Fruit fly (Drosophila melanogaster) whole organism, embryonic: ENCODE results near the gene CG43147.

Source experiments
- Atf-2 ChIP-seq: fragments of 200-800 bp; sonication (Bioruptor generic); optimal IDR thresholded peaks from 2 replicates; lab custom pipeline; 2016; ENCODE audit warnings: missing biosample characterization, missing genetic modification characterization
- Bgb ChIP-seq: fragments of 200-800 bp; sonication (Bioruptor generic); IDR thresholded peaks from 2 replicates; pipeline ENCODE4 v1.3.6; 2022; ENCODE audit warnings: missing biosample characterization, missing genetic modification characterization; ENCODE audit not compliant: partially characterized antibody
- Blimp-1 ChIP-seq: fragments of 200-800 bp; sonication (Bioruptor generic); optimal IDR thresholded peaks from 3 replicates; lab custom pipeline; 2018; ENCODE audit warnings: missing biosample characterization, missing genetic modification characterization, mild to moderate bottlenecking, moderate library complexity, missing genetic modification reagents
- CG11696 ChIP-seq: fragments of 200-800 bp; sonication (Bioruptor generic); IDR thresholded peaks from 2 replicates; pipeline ENCODE4 v1.3.6; 2022; ENCODE audit warnings: missing biosample characterization, missing genetic modification characterization
- CG12104 ChIP-seq: fragments of 200-800 bp; sonication (Bioruptor generic); optimal IDR thresholded peaks from 3 replicates; lab custom pipeline; 2016; ENCODE audit warnings: missing biosample characterization, missing genetic modification characterization
- CG14667 ChIP-seq: fragments of 200-800 bp; sonication (Bioruptor generic); IDR thresholded peaks from 2 replicates; pipeline ENCODE4 v1.3.6; 2022; ENCODE audit warnings: missing biosample characterization, missing genetic modification characterization
- CG15269 ChIP-seq: fragments of 200-800 bp; sonication (Bioruptor generic); optimal IDR thresholded peaks from 2 replicates; lab custom pipeline; 2018; ENCODE audit warnings: missing biosample characterization, mild to moderate bottlenecking, missing genetic modification characterization, moderate library complexity
- CG17328 ChIP-seq: fragments of 200-800 bp; sonication (Bioruptor generic); IDR thresholded peaks from 2 replicates; pipeline ENCODE4 v1.3.6; 2022; ENCODE audit warnings: missing biosample characterization, missing genetic modification characterization
- CG17361 ChIP-seq: fragments of 200-800 bp; sonication (Bioruptor generic); IDR thresholded peaks from 3 replicates; pipeline ENCODE4 v1.3.6; 2022; ENCODE audit warnings: missing biosample characterization, missing genetic modification characterization
- CG1792 ChIP-seq: fragments of 200-800 bp; sonication (Bioruptor generic); optimal IDR thresholded peaks from 2 replicates; lab custom pipeline; 2016; ENCODE audit warnings: missing biosample characterization, missing genetic modification characterization
- CG18476 ChIP-seq: fragments of 200-800 bp; sonication (Bioruptor generic); optimal IDR thresholded peaks from 2 replicates; lab custom pipeline; 2016; ENCODE audit warnings: missing biosample characterization, mild to moderate bottlenecking, missing genetic modification characterization
- CG2875 ChIP-seq: fragments of 200-800 bp; sonication (Bioruptor generic); optimal IDR thresholded peaks from 2 replicates; lab custom pipeline; 2017; ENCODE audit warnings: missing biosample characterization, mild to moderate bottlenecking, missing genetic modification characterization, missing genetic modification reagents
- CG31441 ChIP-seq: fragments of 200-800 bp; sonication (Bioruptor generic); IDR thresholded peaks from 2 replicates; pipeline ENCODE4 v1.3.6; 2022; ENCODE audit warnings: missing biosample characterization, missing genetic modification characterization
- CG32532 ChIP-seq: fragments of 200-800 bp; sonication (Bioruptor generic); IDR thresholded peaks from 2 replicates; pipeline ENCODE4 v1.3.6; 2022; ENCODE audit warnings: missing biosample characterization, missing genetic modification characterization
- CG4404 ChIP-seq: fragments of 200-800 bp; sonication (Bioruptor generic); IDR thresholded peaks from 2 replicates; pipeline ENCODE4 v1.3.6; 2022; ENCODE audit warnings: missing biosample characterization, missing genetic modification characterization
- CG7372 ChIP-seq: fragments of 200-800 bp; sonication (Bioruptor generic); IDR thresholded peaks from 2 replicates; pipeline ENCODE4 v1.3.6; 2022; ENCODE audit warnings: missing biosample characterization, missing genetic modification characterization
- CG8089 ChIP-seq: fragments of 200-800 bp; sonication (Bioruptor generic); optimal IDR thresholded peaks from 3 replicates; lab custom pipeline; 2016; ENCODE audit warnings: missing biosample characterization, missing genetic modification characterization
- CG8765 ChIP-seq: fragments of 200-800 bp; sonication (Bioruptor generic); IDR thresholded peaks from 2 replicates; pipeline ENCODE4 v1.3.6; 2022; ENCODE audit warnings: missing biosample characterization, missing genetic modification characterization
- CG9932 ChIP-seq: fragments of 200-800 bp; sonication (Bioruptor generic); IDR thresholded peaks from 2 replicates; pipeline ENCODE4 v1.3.6; 2022; ENCODE audit warnings: missing biosample characterization, missing genetic modification characterization
- Camta ChIP-seq: fragments of 200-800 bp; sonication (Bioruptor generic); optimal IDR thresholded peaks from 2 replicates; lab custom pipeline; 2016; ENCODE audit warnings: missing biosample characterization, missing genetic modification characterization
- CkIIα-i1 ChIP-seq: fragments of 200-800 bp; sonication (Bioruptor generic); IDR thresholded peaks from 2 replicates; pipeline ENCODE4 v1.3.6; 2022; ENCODE audit warnings: missing biosample characterization, missing genetic modification characterization
- Dbx ChIP-seq: fragments of 200-800 bp; sonication (Bioruptor generic); IDR thresholded peaks from 3 replicates; pipeline ENCODE4 v1.3.6; 2022; ENCODE audit warnings: missing biosample characterization, missing genetic modification characterization
- Fer1 ChIP-seq: fragments of 200-800 bp; sonication (Bioruptor generic); optimal IDR thresholded peaks from 2 replicates; lab custom pipeline; 2017; ENCODE audit warnings: missing biosample characterization, mild to moderate bottlenecking, missing genetic modification characterization
- Hand ChIP-seq: fragments of 200-800 bp; sonication (Bioruptor generic); optimal IDR thresholded peaks from 2 replicates; lab custom pipeline; 2017; ENCODE audit warnings: mild to moderate bottlenecking, missing biosample characterization, missing genetic modification reagents, missing genetic modification characterization
- HmgZ ChIP-seq: fragments of 200-800 bp; sonication (Bioruptor generic); optimal IDR thresholded peaks from 2 replicates; lab custom pipeline; 2018; ENCODE audit warnings: missing biosample characterization, mild to moderate bottlenecking, missing genetic modification characterization
- Hmx ChIP-seq: fragments of 200-800 bp; sonication (Bioruptor generic); optimal IDR thresholded peaks from 2 replicates; lab custom pipeline; 2016; ENCODE audit warnings: missing biosample characterization, missing genetic modification characterization
- Hr78 ChIP-seq, 2 experiments: fragments of 200-800 bp in 1 of 2; fragments of >200 bp in 1 of 2; sonication (Bioruptor generic) in 1 of 2; optimal IDR thresholded peaks; 2 replicates each; lab custom pipeline; 2017 to 2019; ENCODE audit warnings: missing biosample characterization in 2 of 2, missing genetic modification characterization in 2 of 2, mild to moderate bottlenecking in 1 of 2, moderate library complexity in 1 of 2
- Hsf ChIP-seq: fragments of 200-800 bp; sonication (Bioruptor generic); optimal IDR thresholded peaks from 3 replicates; lab custom pipeline; 2016; ENCODE audit warnings: missing biosample characterization, missing genetic modification characterization
- Oli ChIP-seq: fragments of 200-800 bp; sonication (Bioruptor generic); optimal IDR thresholded peaks from 2 replicates; lab custom pipeline; 2018; ENCODE audit warnings: missing biosample characterization, mild to moderate bottlenecking, missing genetic modification characterization, moderate library complexity
- Side ChIP-seq: fragments of 200-800 bp; sonication (Bioruptor generic); optimal IDR thresholded peaks from 2 replicates; lab custom pipeline; 2016; ENCODE audit warnings: missing biosample characterization, missing genetic modification characterization
- Sry-δ ChIP-seq: fragments of 200-800 bp; sonication (Bioruptor generic); optimal IDR thresholded peaks from 2 replicates; lab custom pipeline; 2016; ENCODE audit warnings: missing biosample characterization, missing genetic modification characterization
- Taf1 ChIP-seq: fragments of 200-800 bp; sonication (Bioruptor generic); IDR thresholded peaks from 2 replicates; pipeline ENCODE4 v1.3.6; 2022; ENCODE audit warnings: missing biosample characterization, missing genetic modification characterization
- Vsx1 ChIP-seq: fragments of 200-800 bp; sonication (Bioruptor generic); optimal IDR thresholded peaks from 2 replicates; lab custom pipeline; 2017; ENCODE audit warnings: missing biosample characterization, mild to moderate bottlenecking, missing genetic modification characterization, missing genetic modification reagents
- ap ChIP-seq: fragments of 200-800 bp; sonication (Bioruptor generic); IDR thresholded peaks from 2 replicates; pipeline ENCODE4 v1.3.6; 2022; ENCODE audit warnings: missing biosample characterization, missing genetic modification characterization
- ci ChIP-seq: fragments of 200-800 bp; sonication (Bioruptor generic); IDR thresholded peaks from 3 replicates; pipeline ENCODE4 v1.3.6; 2022; ENCODE audit warnings: missing biosample characterization, missing genetic modification characterization
- eyg ChIP-seq: fragments of 200-800 bp; sonication (Bioruptor generic); optimal IDR thresholded peaks from 3 replicates; lab custom pipeline; 2016; ENCODE audit warnings: missing biosample characterization, missing genetic modification characterization
- insv ChIP-seq, 2 experiments: fragments of 200-800 bp; sonication (Bioruptor generic); optimal IDR thresholded peaks; 3 replicates each; lab custom pipeline; 2016 to 2018; ENCODE audit warnings: missing biosample characterization in 2 of 2, missing genetic modification characterization in 2 of 2
- lbe ChIP-seq: fragments of 200-800 bp; sonication (Bioruptor generic); optimal IDR thresholded peaks from 2 replicates; lab custom pipeline; 2016; ENCODE audit warnings: missing biosample characterization, mild to moderate bottlenecking, missing genetic modification characterization
- lmd ChIP-seq: fragments of 200-800 bp; sonication (Bioruptor generic); IDR thresholded peaks from 2 replicates; pipeline ENCODE4 v1.3.6; 2022; ENCODE audit warnings: missing biosample characterization, missing genetic modification characterization
- nerfin-2 ChIP-seq: fragments of 200-800 bp; sonication (Bioruptor generic); IDR thresholded peaks from 2 replicates; pipeline ENCODE4 v1.3.6; 2022; ENCODE audit warnings: missing biosample characterization, missing genetic modification characterization; ENCODE audit not compliant: partially characterized antibody
- org-1 ChIP-seq: fragments of 200-800 bp; sonication (Bioruptor generic); optimal IDR thresholded peaks from 2 replicates; lab custom pipeline; 2017; ENCODE audit warnings: missing biosample characterization, missing genetic modification characterization
- prd ChIP-seq, 3 experiments: fragments of >200 bp in 2 of 3; fragments of 200-800 bp in 1 of 3; sonication (Bioruptor generic) in 1 of 3; optimal IDR thresholded peaks in 2 of 3; IDR thresholded peaks in 1 of 3; 2 replicates in 2 of 3; 3 replicates in 1 of 3; pipeline versions ENCODE4 v1.3.6 to Lab custom; 2017 to 2022; ENCODE audit warnings: missing biosample characterization in 1 of 3, missing genetic modification characterization in 1 of 3
- pros ChIP-seq: fragments of 200-800 bp; sonication (Bioruptor generic); optimal IDR thresholded peaks from 3 replicates; lab custom pipeline; 2019; ENCODE audit warnings: missing biosample characterization, mild to moderate bottlenecking, missing genetic modification characterization, moderate library complexity
- ro ChIP-seq: fragments of 200-800 bp; sonication (Bioruptor generic); IDR thresholded peaks from 2 replicates; pipeline ENCODE4 v1.3.6; 2022; ENCODE audit warnings: missing biosample characterization, missing genetic modification characterization
- sim ChIP-seq: fragments of 200-800 bp; sonication (Bioruptor generic); IDR thresholded peaks from 2 replicates; pipeline ENCODE4 v1.3.6; 2022; ENCODE audit warnings: missing biosample characterization, missing genetic modification characterization
- slbo ChIP-seq: fragments of 200-800 bp; sonication (Bioruptor generic); IDR thresholded peaks from 2 replicates; pipeline ENCODE4 v1.3.6; 2022; ENCODE audit warnings: missing biosample characterization, missing genetic modification characterization
- sr ChIP-seq: fragments of 200-800 bp; sonication (Bioruptor generic); IDR thresholded peaks from 3 replicates; pipeline ENCODE4 v1.3.6; 2022; ENCODE audit warnings: missing biosample characterization, missing genetic modification characterization
- wdn ChIP-seq: fragments of 200-800 bp; sonication (Bioruptor generic); IDR thresholded peaks from 2 replicates; pipeline ENCODE4 v1.3.6; 2022; ENCODE audit warnings: missing biosample characterization, missing genetic modification characterization
- wor ChIP-seq: fragments of 200-800 bp; sonication (Bioruptor generic); IDR thresholded peaks from 2 replicates; pipeline ENCODE4 v1.3.6; 2022; ENCODE audit warnings: missing biosample characterization, missing genetic modification characterization
- zf30C ChIP-seq: fragments of 200-800 bp; sonication (Bioruptor generic); optimal IDR thresholded peaks from 3 replicates; lab custom pipeline; 2018; ENCODE audit warnings: missing biosample characterization, mild to moderate bottlenecking, missing genetic modification characterization

Gene CG43147

DNA sequence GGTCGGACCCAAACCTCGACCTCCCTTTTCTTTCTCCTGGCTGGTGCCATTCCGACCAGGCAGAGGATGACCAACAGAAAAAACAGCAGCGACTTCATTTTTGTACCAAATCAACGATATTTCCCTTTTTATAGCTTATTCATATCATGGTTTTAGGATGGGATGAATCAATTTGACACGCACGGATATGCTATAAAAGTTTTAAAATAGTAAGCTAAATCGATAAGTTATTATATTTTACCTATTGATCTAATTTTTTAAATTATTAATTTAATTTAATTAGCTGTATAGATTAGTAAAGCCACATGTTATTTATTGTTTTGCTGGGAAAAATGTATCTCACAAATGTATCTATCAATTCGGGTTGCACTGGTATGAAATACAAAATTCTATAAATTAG, 1.0 kb downstream of the CG43147 start, which contains the start of gene CG42481:
Gene CG42481, minus strand, starts transcription at position 101 of the 400 bp plus-strand sequence.
- no peak for TF ChIP-seq CG18476 (GFP tag; lab: Kevin White, UChicago)
- no peak for TF ChIP-seq CG15269 (tag; lab: Kevin White, UChicago)
- TF ChIP-seq Bgb (GFP tag; lab: Robert Waterston, UW): no peak
- no peak for TF ChIP-seq lmd (GFP tag; lab: Robert Waterston, UW)
- no peak for TF ChIP-seq sim (GFP tag; lab: Robert Waterston, UW)
- no peak for TF ChIP-seq nerfin-2 (GFP tag; lab: Robert Waterston, UW)
- no peak for TF ChIP-seq Blimp-1 (GFP tag; lab: Kevin White, UChicago)
- no peak for TF ChIP-seq Hmx (GFP tag; lab: Kevin White, UChicago)
- no peak for TF ChIP-seq CG17361
- no peak for TF ChIP-seq insv (GFP tag; optimal IDR thresholded peaks at IDR 0.05; lab: Kevin White, UChicago)
- no peak for TF ChIP-seq wdn (GFP tag; lab: Robert Waterston, UW)
- TF ChIP-seq CG7372 (GFP tag; lab: Robert Waterston, UW): no peak
- no peak for TF ChIP-seq Oli (tag; lab: Kevin White, UChicago)
- TF ChIP-seq CG11696 (GFP tag; lab: Robert Waterston, UW): no peak
- TF ChIP-seq Camta (GFP tag; lab: Kevin White, UChicago): no peak
- no peak for TF ChIP-seq org-1 (GFP tag; lab: Kevin White, UChicago)

DNA sequence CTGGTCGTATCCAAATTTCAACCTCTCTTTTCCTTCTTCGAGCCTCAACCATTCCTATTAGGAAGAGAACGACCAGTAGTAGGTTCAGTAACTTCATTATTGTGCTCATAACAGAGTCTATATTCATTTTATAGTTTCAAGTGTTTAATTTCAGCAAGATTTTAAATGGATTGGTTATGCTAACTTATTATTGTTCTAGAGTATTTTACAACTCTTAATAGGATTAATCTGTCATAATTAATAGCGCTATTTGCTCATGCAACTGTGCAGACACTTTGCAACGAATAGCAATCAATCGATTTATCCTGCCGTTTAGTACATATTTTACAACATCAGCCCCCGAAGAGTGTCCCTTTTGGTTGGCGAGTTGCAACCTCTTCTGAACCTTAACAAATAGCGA, 3.2 kb downstream of the CG43147 start, which contains the start of gene Sfp70A4:
Gene Sfp70A4, minus strand, starts transcription at position 101 of the 400 bp plus-strand sequence.
- TF ChIP-seq CkIIα-i1 (GFP tag; lab: Robert Waterston, UW) (no peak), Fer1 (no peak), Hand (GFP tag; lab: Kevin White, UChicago) (no peak), Dbx (GFP tag; lab: Robert Waterston, UW) (no peak), CG31441 (GFP tag; lab: Robert Waterston, UW) (no peak), Vsx1 (GFP tag; lab: Kevin White, UChicago) (no peak), zf30C (GFP tag; lab: Kevin White, UChicago) (no peak), HmgZ (tag; lab: Kevin White, UChicago) (no peak), CG12104 (GFP tag; lab: Kevin White, UChicago) (no peak), CG14667 (GFP tag; lab: Robert Waterston, UW) (no peak), CG17328 (GFP tag; lab: Robert Waterston, UW) (no peak), Side (GFP tag; lab: Kevin White, UChicago) (no peak), slbo (GFP tag; lab: Robert Waterston, UW) (no peak), Taf1 (GFP tag; lab: Robert Waterston, UW) (no peak), wor (no peak), pros (no peak), Sry-δ (GFP tag; lab: Kevin White, UChicago) (no peak)

DNA sequence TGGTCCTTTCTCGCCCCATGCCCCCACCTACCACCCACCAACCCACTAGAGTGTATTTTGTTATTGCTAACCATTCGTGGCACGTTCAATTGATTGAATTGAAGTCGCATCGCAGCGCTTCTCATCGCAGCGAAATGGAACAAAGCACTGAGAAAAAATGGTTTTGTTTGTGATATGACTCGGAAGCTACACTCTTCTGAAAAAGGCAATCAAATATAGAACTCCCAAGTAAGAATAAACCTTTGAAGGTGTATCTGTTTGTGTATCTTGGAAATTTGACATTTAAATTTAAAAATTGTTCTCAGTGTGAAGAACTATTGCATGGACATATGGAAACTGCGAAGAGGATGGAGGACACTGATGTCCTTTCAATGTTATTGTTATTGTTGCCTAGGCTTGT, 4.3 kb downstream of the CG43147 start:
- TF ChIP-seq CG4404 (GFP tag; lab: Robert Waterston, UW) (peak; percentile 62), Atf-2 (no peak), CG9932 (GFP tag; lab: Robert Waterston, UW) (no peak), eyg (GFP tag; lab: Kevin White, UChicago) (no peak), CG8089 (GFP tag; lab: Kevin White, UChicago) (peak; percentile 27), ci (GFP tag; lab: Robert Waterston, UW) (0 out of 3 replicates have a peak, but pooled peaks have one; percentile 29), CG1792 (GFP tag; lab: Kevin White, UChicago) (no peak), CG32532 (GFP tag; lab: Robert Waterston, UW) (no peak), Hsf (peak; percentile 17), ap (GFP tag; lab: Robert Waterston, UW) (no peak), CG8765 (peak; percentile 50; the same call in 1 of the 2 replicates), sr (GFP tag; lab: Robert Waterston, UW) (no peak), CG2875 (GFP tag; lab: Kevin White, UChicago) (no peak), ro (no peak), Hr78 (GFP tag; optimal IDR thresholded peaks at IDR 0.05; lab: Kevin White, UChicago) (no peak), lbe (GFP tag; lab: Kevin White, UChicago) (no peak), prd (optimal IDR thresholded peaks at IDR 0.05; lab: Kevin White, UChicago) (no peak), prd (GFP tag; IDR thresholded peaks at IDR 0.05; lab: Robert Waterston, UW) (peak; percentile 77; the same call in 2 of the 3 replicates)
